Worm (Caenorhabditis elegans): ENCODE results near the gene nlp-45.

DNA sequence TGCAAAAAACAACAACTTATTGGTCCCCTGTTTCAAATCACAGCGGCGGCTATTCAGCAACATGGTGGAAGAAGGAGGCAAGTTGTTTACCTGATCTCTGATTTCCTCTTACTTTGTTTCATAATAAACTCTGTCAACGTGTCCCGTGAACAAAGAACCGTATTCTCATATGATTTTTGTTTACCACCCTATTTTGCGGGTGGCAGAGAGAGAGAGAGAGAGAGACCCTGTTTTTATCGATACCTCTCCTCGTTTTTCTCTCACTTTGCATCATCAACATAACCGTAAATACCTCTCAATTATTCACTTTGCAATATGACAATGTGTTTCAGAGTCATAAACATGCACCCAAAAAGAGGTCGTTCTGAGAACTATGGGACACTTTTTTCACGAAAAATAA lies 20.6 kb downstream of the nlp-45 start:
- TF ChIP-seq hmbx-1 (tag; optimal IDR thresholded peaks at IDR 0.05) = no peak
- TF ChIP-seq B0310.2 (tag; optimal IDR thresholded peaks at IDR 0.05) = no peak
- TF ChIP-seq ama-1 (optimal IDR thresholded peaks at IDR 0.05) = no peak
- TF ChIP-seq hnd-1 (tag; optimal IDR thresholded peaks at IDR 0.05) = no peak
- TF ChIP-seq flt-1 (GFP tag; IDR thresholded peaks at IDR 0.05) = no peak
- no peak for TF ChIP-seq sea-1 (GFP tag; conservative IDR thresholded peaks at IDR 0.05)
- no peak for TF ChIP-seq scrt-1 (GFP tag; IDR thresholded peaks at IDR 0.05)
- no peak for TF ChIP-seq aly-1 (tag; optimal IDR thresholded peaks at IDR 0.05)

All from whole organism, early embryonic.